Worm (Caenorhabditis elegans): ENCODE data around the gene hog-1.

ce11 chrX:5848703-5849102 lies 5.4 kb downstream of the hog-1 start, which contains the start of gene atat-2:
- TF ChIP-seq him-1 (tag; optimal IDR thresholded peaks at IDR 0.05) (no peak), dao-5 (tag; optimal IDR thresholded peaks at IDR 0.05) (no peak)
